Fruit fly (Drosophila melanogaster): ENCODE results near the gene Gr10b.

Gene Gr10b

DNA sequence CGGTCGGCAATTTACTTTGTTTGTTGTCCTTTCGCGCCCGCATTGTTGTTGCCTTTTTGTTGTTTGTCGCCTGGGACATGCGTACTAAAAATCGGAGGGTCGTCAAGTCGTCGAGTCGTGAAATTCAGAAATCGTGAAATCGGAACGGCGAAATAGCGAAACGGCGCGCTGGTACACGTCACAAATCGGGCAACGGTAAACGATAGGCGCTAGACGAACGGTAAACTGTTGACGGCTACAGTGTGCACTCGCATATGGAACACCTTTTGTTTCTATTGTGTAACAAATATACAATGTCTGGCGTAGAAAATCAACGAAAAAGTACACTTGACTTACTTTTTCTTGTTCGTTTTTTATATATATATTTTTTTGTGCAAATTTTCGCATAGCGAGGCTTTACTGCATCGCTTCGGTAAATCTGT, 29.0 kb downstream of the Gr10b start:
- TF ChIP-seq Jra (GFP tag; optimal IDR thresholded peaks at IDR 0.05), result no peak
- TF ChIP-seq br (GFP tag; optimal IDR thresholded peaks at IDR 0.05), result no peak
- no peak for TF ChIP-seq brk (GFP tag; optimal IDR thresholded peaks at IDR 0.05)
- TF ChIP-seq Mio (GFP tag; optimal IDR thresholded peaks at IDR 0.05), result no peak
- TF ChIP-seq HLH106 (tag; optimal IDR thresholded peaks at IDR 0.05), result peak; percentile 36
- no peak for TF ChIP-seq lola (GFP tag; optimal IDR thresholded peaks at IDR 0.05)
- no peak for TF ChIP-seq sage (GFP tag; optimal IDR thresholded peaks at IDR 0.05)
- TF ChIP-seq Vsx2 (GFP tag; optimal IDR thresholded peaks at IDR 0.05; ENCODE audit: partially characterized antibody), result no peak
- TF ChIP-seq rgr (GFP tag; optimal IDR thresholded peaks at IDR 0.05), result peak; percentile 26
- TF ChIP-seq N (GFP tag; optimal IDR thresholded peaks at IDR 0.05), result no peak
- no peak for TF ChIP-seq usp (GFP tag; optimal IDR thresholded peaks at IDR 0.05)
- no peak for TF ChIP-seq woc (GFP tag; optimal IDR thresholded peaks at IDR 0.05)
- no peak for TF ChIP-seq GATAd (GFP tag; optimal IDR thresholded peaks at IDR 0.05)
- no peak for TF ChIP-seq Hr78 (GFP tag; optimal IDR thresholded peaks at IDR 0.05)
- no peak for TF ChIP-seq dl (GFP tag; optimal IDR thresholded peaks at IDR 0.05; ENCODE audit: insufficient read depth in 1 of 2, partially characterized antibody in 2 of 2)
- TF ChIP-seq Dfd (GFP tag; optimal IDR thresholded peaks at IDR 0.05), result no peak
- TF ChIP-seq fru (GFP tag; optimal IDR thresholded peaks at IDR 0.05), result peak; percentile 50
- TF ChIP-seq h (GFP tag; optimal IDR thresholded peaks at IDR 0.05), result peak; percentile 37
- peak in 1 of 2 experiments; percentile 71 for TF ChIP-seq foxo (GFP tag; optimal IDR thresholded peaks at IDR 0.05)
- TF ChIP-seq Hnf4 (GFP tag; optimal IDR thresholded peaks at IDR 0.05), result no peak
- peak; percentile 31 for TF ChIP-seq Sp1 (GFP tag; optimal IDR thresholded peaks at IDR 0.05)
- TF ChIP-seq pan (optimal IDR thresholded peaks at IDR 0.05), result no peak
- TF ChIP-seq OdsH (GFP tag; optimal IDR thresholded peaks at IDR 0.05), result peak; percentile 2
- TF ChIP-seq CG32264 (GFP tag; optimal IDR thresholded peaks at IDR 0.05), result no peak
- TF ChIP-seq psq (GFP tag; optimal IDR thresholded peaks at IDR 0.05), result no peak
- TF ChIP-seq ey (GFP tag; optimal IDR thresholded peaks at IDR 0.05), result peak; percentile 21
- TF ChIP-seq dsf (GFP tag; optimal IDR thresholded peaks at IDR 0.05; ENCODE audit: borderline replicate concordance), result no peak
- no peak for TF ChIP-seq Abd-B (GFP tag; optimal IDR thresholded peaks at IDR 0.05)
- peak; percentile 2 for TF ChIP-seq dmrt93B (GFP tag; optimal IDR thresholded peaks at IDR 0.05)
- TF ChIP-seq CrebA (GFP tag; optimal IDR thresholded peaks at IDR 0.05; ENCODE audit: borderline replicate concordance), result no peak
- TF ChIP-seq tai (GFP tag; optimal IDR thresholded peaks at IDR 0.05), result no peak
- TF ChIP-seq jim (GFP tag; optimal IDR thresholded peaks at IDR 0.05), result no peak
- TF ChIP-seq Rel (GFP tag; optimal IDR thresholded peaks at IDR 0.05), result no peak
- no peak for TF ChIP-seq Rel (tag; optimal IDR thresholded peaks at IDR 0.05)
- peak; percentile 72 for TF ChIP-seq sv (GFP tag; optimal IDR thresholded peaks at IDR 0.05)
- TF ChIP-seq Myc (optimal IDR thresholded peaks at IDR 0.05), result no peak
- TF ChIP-seq Hr83 (GFP tag; optimal IDR thresholded peaks at IDR 0.05; ENCODE audit: poor library complexity, severe bottlenecking), result no peak
- TF ChIP-seq CG9705 (GFP tag; optimal IDR thresholded peaks at IDR 0.05), result no peak
- TF ChIP-seq Dif (GFP tag; optimal IDR thresholded peaks at IDR 0.05; ENCODE audit: partially characterized antibody), result no peak

DNA sequence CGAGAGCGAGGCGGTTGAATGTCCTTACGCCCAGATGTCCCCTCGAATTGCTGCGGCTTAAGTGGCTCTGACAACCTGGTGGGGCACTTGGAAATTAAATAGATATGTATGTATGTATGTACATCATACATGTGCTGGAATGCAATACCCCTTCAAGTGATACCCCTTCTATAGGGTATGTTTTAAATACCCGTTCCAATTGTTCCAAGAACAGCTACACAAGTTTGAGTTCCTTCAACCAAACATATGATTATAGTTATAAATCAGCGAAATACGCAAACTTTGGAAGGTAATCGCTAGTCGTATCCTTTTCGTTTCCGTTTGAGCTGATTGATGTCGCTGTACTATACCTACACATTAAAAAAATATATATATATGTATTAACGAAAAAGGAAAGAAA, 29.5 kb downstream of the Gr10b start:
- TF ChIP-seq Hnf4 (GFP tag; optimal IDR thresholded peaks at IDR 0.05) (no peak), tai (GFP tag; optimal IDR thresholded peaks at IDR 0.05) (no peak), CrebA (GFP tag; optimal IDR thresholded peaks at IDR 0.05; ENCODE audit: borderline replicate concordance) (no peak)

DNA sequence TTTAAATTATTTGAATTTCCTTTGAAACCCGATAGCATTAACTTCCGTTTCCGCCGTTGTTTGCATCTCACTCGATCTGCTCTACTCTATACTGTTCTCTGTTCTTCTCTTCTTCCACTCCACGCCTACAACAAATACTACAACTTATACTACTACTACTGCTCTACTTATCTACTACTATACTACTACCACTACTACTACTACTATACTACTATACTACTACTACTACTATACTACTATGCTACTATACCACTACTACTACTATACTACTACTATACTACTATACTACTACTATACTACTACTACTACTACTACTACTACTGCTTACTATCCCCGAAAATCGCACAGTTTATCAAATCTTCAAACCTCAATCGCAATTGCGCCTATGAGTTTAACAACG, 30.4 kb downstream of the Gr10b start:
- TF ChIP-seq pan (optimal IDR thresholded peaks at IDR 0.05) (no peak), Abd-B (GFP tag; optimal IDR thresholded peaks at IDR 0.05) (no peak), sage (GFP tag; optimal IDR thresholded peaks at IDR 0.05) (no peak), dmrt93B (GFP tag; optimal IDR thresholded peaks at IDR 0.05) (no peak)
